Worm (Caenorhabditis elegans) whole organism, young adult: ENCODE data around the gene chil-18.

Experiments
- B0019.2 ChIP-seq: fragments of 200-800 bp; sonication (Bioruptor generic); conservative IDR thresholded peaks from 2 replicates; pipeline ENCODE4 v1.3.6; 2022; ENCODE audit warnings: missing genetic modification reagents, missing genetic modification characterization, missing compliant biosample characterization
- B0035.1 ChIP-seq: sonication (generic microtip); optimal IDR thresholded peaks from 2 replicates; lab custom pipeline; 2016; ENCODE audit warnings: missing genetic modification characterization, mild to moderate bottlenecking, missing compliant biosample characterization, missing genotype, missing genetic modification reagents
- B0261.1 ChIP-seq: sonication (generic microtip); optimal IDR thresholded peaks from 2 replicates; lab custom pipeline; 2016; ENCODE audit warnings: mild to moderate bottlenecking, missing genetic modification characterization, moderate library complexity, missing compliant biosample characterization
- B0336.3 ChIP-seq: fragments of 200-800 bp; sonication (Bioruptor generic); IDR thresholded peaks from 2 replicates; pipeline ENCODE4 v1.3.6; 2022; ENCODE audit warnings: missing genetic modification characterization, missing compliant biosample characterization
- C17E4.6 ChIP-seq: fragments of 200-800 bp; sonication (Bioruptor generic); IDR thresholded peaks from 2 replicates; pipeline ENCODE4 v1.3.6; 2022; ENCODE audit warnings: missing genetic modification reagents, missing genetic modification characterization, missing compliant biosample characterization
- D2030.7 ChIP-seq: fragments of 200-800 bp; sonication (Bioruptor generic); IDR thresholded peaks from 2 replicates; pipeline ENCODE4 v1.3.6; 2022; ENCODE audit warnings: missing genetic modification reagents, missing genetic modification characterization, missing compliant biosample characterization
- F22D6.2 ChIP-seq: sonication (generic microtip); optimal IDR thresholded peaks from 2 replicates; lab custom pipeline; 2016; ENCODE audit warnings: mild to moderate bottlenecking, missing genetic modification characterization, missing compliant biosample characterization
- F37B4.10 ChIP-seq: fragments of 200-800 bp; sonication (Bioruptor generic); IDR thresholded peaks from 2 replicates; pipeline ENCODE4 v1.3.6; 2022; ENCODE audit warnings: missing genetic modification characterization, missing compliant biosample characterization
- F55B11.4 ChIP-seq: sonication (generic microtip); optimal IDR thresholded peaks from 2 replicates; lab custom pipeline; 2016; ENCODE audit warnings: missing compliant biosample characterization, missing genetic modification characterization, borderline replicate concordance; ENCODE audit not compliant: insufficient read depth
- Y95B8A.8 ChIP-seq: fragments of 200-800 bp; sonication (Bioruptor generic); IDR thresholded peaks from 2 replicates; pipeline ENCODE4 v1.3.6; 2022; ENCODE audit warnings: missing genetic modification reagents, missing genetic modification characterization, missing compliant biosample characterization
- ama-1 ChIP-seq, 3 experiments: fragments of 150-350 bp in 1 of 3; sonication (generic microtip) in 2 of 3; optimal IDR thresholded peaks; 2 replicates each; lab custom pipeline; 2014 to 2018; ENCODE audit warnings: missing biosample characterization in 2 of 3, missing genetic modification characterization in 2 of 3, missing genetic modification reagents in 2 of 3
- attf-5 ChIP-seq: fragments of 200-800 bp; sonication (Bioruptor generic); optimal IDR thresholded peaks from 2 replicates; lab custom pipeline; 2018; ENCODE audit warnings: mild to moderate bottlenecking, missing genetic modification characterization, missing compliant biosample characterization
- bed-1 ChIP-seq: fragments of 200-800 bp; sonication (Bioruptor generic); IDR thresholded peaks from 2 replicates; pipeline ENCODE4 v1.3.6; 2022; ENCODE audit warnings: missing genetic modification reagents, missing genetic modification characterization, missing compliant biosample characterization
- ccch-3 ChIP-seq: fragments of 200-800 bp; sonication (Bioruptor generic); optimal IDR thresholded peaks from 2 replicates; lab custom pipeline; 2018; ENCODE audit warnings: mild to moderate bottlenecking, missing genetic modification characterization, missing compliant biosample characterization
- cebp-1 ChIP-seq, 2 experiments: fragments of 200-800 bp in 1 of 2; sonication (Bioruptor generic) in 1 of 2; sonication (generic microtip) in 1 of 2; IDR thresholded peaks in 1 of 2; optimal IDR thresholded peaks in 1 of 2; 2 replicates each; pipeline versions ENCODE4 v1.3.6 to Lab custom; 2017 to 2022; ENCODE audit warnings: missing compliant biosample characterization in 2 of 2, missing genetic modification characterization in 2 of 2, mild to moderate bottlenecking in 1 of 2, missing genetic modification reagents in 1 of 2, moderate library complexity in 1 of 2
- ceh-40 ChIP-seq: fragments of 200-800 bp; sonication (Bioruptor generic); IDR thresholded peaks from 2 replicates; pipeline ENCODE4 v1.3.6; 2022; ENCODE audit warnings: missing genetic modification characterization, missing compliant biosample characterization
- chd-7 ChIP-seq: sonication (generic microtip); optimal IDR thresholded peaks from 2 replicates; lab custom pipeline; 2016; ENCODE audit warnings: mild to moderate bottlenecking, missing genetic modification characterization, moderate library complexity, missing compliant biosample characterization
- dox-1 ChIP-seq: fragments of 200-800 bp; sonication (Bioruptor generic); IDR thresholded peaks from 2 replicates; pipeline ENCODE4 v1.3.6; 2022; ENCODE audit warnings: missing genetic modification reagents, missing genetic modification characterization, missing compliant biosample characterization
- dpl-1 ChIP-seq: fragments of 150-350 bp; optimal IDR thresholded peaks from 2 replicates; lab custom pipeline; 2014; ENCODE audit warnings: missing biosample characterization, missing genetic modification reagents, missing genetic modification characterization
- egl-44 ChIP-seq: fragments of 200-800 bp; sonication (Bioruptor generic); IDR thresholded peaks from 2 replicates; pipeline ENCODE4 v1.3.6; 2022; ENCODE audit warnings: missing genetic modification reagents, missing genetic modification characterization, missing compliant biosample characterization
- egrh-3 ChIP-seq: fragments of 200-800 bp; sonication (Bioruptor generic); IDR thresholded peaks from 2 replicates; pipeline ENCODE4 v1.3.6; 2022; ENCODE audit warnings: missing genetic modification reagents, missing genetic modification characterization, missing compliant biosample characterization
- hlh-12 ChIP-seq: sonication (generic microtip); optimal IDR thresholded peaks from 2 replicates; lab custom pipeline; 2016; ENCODE audit warnings: missing genetic modification characterization, missing compliant biosample characterization
- hlh-26 ChIP-seq: fragments of 200-800 bp; sonication (Bioruptor generic); conservative IDR thresholded peaks from 2 replicates; pipeline ENCODE4 v1.3.6; 2022; ENCODE audit warnings: missing genetic modification reagents, missing genetic modification characterization, missing compliant biosample characterization
- hmg-1.2 ChIP-seq: fragments of 200-800 bp; sonication (Bioruptor generic); IDR thresholded peaks from 2 replicates; pipeline ENCODE4 v1.3.6; 2022; ENCODE audit warnings: missing genetic modification reagents, missing genetic modification characterization, missing compliant biosample characterization
- hsf-1 ChIP-seq: fragments of 200-800 bp; sonication (Bioruptor generic); IDR thresholded peaks from 2 replicates; pipeline ENCODE4 v1.3.6; 2022; ENCODE audit warnings: missing genetic modification reagents, missing genetic modification characterization, missing compliant biosample characterization
- lin-26 ChIP-seq: fragments of 200-800 bp; sonication (Bioruptor generic); IDR thresholded peaks from 2 replicates; pipeline ENCODE4 v1.3.6; 2022; ENCODE audit warnings: missing genetic modification reagents, missing genetic modification characterization, missing compliant biosample characterization
- lin-35 ChIP-seq, 3 experiments: fragments of 150-350 bp in 2 of 3; sonication (generic microtip) in 1 of 3; optimal IDR thresholded peaks; 2 replicates each; lab custom pipeline; 2014 to 2018; ENCODE audit warnings: missing biosample characterization in 3 of 3, missing genetic modification characterization in 3 of 3, missing genetic modification reagents in 3 of 3
- lin-40 ChIP-seq: sonication (generic microtip); optimal IDR thresholded peaks from 2 replicates; lab custom pipeline; 2016; ENCODE audit warnings: missing genetic modification characterization, mild to moderate bottlenecking, missing compliant biosample characterization, missing genotype, missing genetic modification reagents
- lsl-1 ChIP-seq: fragments of 200-800 bp; sonication (Bioruptor generic); optimal IDR thresholded peaks from 2 replicates; lab custom pipeline; 2018; ENCODE audit warnings: mild to moderate bottlenecking, missing genetic modification characterization, moderate library complexity, missing compliant biosample characterization
- madf-10 ChIP-seq: sonication (generic microtip); optimal IDR thresholded peaks from 2 replicates; lab custom pipeline; 2016; ENCODE audit warnings: mild to moderate bottlenecking, missing genetic modification characterization, missing compliant biosample characterization
- mel-28 ChIP-seq: sonication (generic microtip); optimal IDR thresholded peaks from 2 replicates; lab custom pipeline; 2016; ENCODE audit warnings: borderline replicate concordance, mild to moderate bottlenecking, missing genetic modification characterization, missing compliant biosample characterization
- mxl-1 ChIP-seq: sonication (generic microtip); optimal IDR thresholded peaks from 2 replicates; lab custom pipeline; 2016; ENCODE audit warnings: missing genetic modification characterization, missing compliant biosample characterization
- nfya-1 ChIP-seq: sonication (generic microtip); optimal IDR thresholded peaks from 2 replicates; lab custom pipeline; 2017; ENCODE audit warnings: antibody characterized with exemption, missing compliant biosample characterization, missing genetic modification characterization, borderline replicate concordance; ENCODE audit not compliant: insufficient read depth
- nfyb-1 ChIP-seq: fragments of 200-800 bp; sonication (Bioruptor generic); IDR thresholded peaks from 2 replicates; pipeline ENCODE4 v1.3.6; 2022; ENCODE audit warnings: missing genetic modification reagents, missing genetic modification characterization, missing compliant biosample characterization
- nhr-27 ChIP-seq: fragments of 200-800 bp; sonication (Bioruptor generic); optimal IDR thresholded peaks from 2 replicates; lab custom pipeline; 2018; ENCODE audit warnings: mild to moderate bottlenecking, missing genetic modification characterization, moderate library complexity, missing compliant biosample characterization
- nhr-90 ChIP-seq: sonication (generic microtip); optimal IDR thresholded peaks from 2 replicates; lab custom pipeline; 2016; ENCODE audit warnings: missing genotype, mild to moderate bottlenecking, missing genetic modification characterization, missing compliant biosample characterization
- pbrm-1 ChIP-seq: fragments of 200-800 bp; sonication (Bioruptor generic); IDR thresholded peaks from 2 replicates; pipeline ENCODE4 v1.3.6; 2022; ENCODE audit warnings: missing genetic modification reagents, missing genetic modification characterization, missing compliant biosample characterization
- sea-2 ChIP-seq: fragments of 200-800 bp; sonication (Bioruptor generic); IDR thresholded peaks from 2 replicates; pipeline ENCODE4 v1.3.6; 2022; ENCODE audit warnings: missing genetic modification characterization, missing compliant biosample characterization
- snpc-1.1 ChIP-seq: sonication (generic microtip); optimal IDR thresholded peaks from 2 replicates; lab custom pipeline; 2017; ENCODE audit warnings: missing genetic modification characterization, mild to moderate bottlenecking, missing compliant biosample characterization, antibody characterized with exemption, moderate library complexity, missing genotype, missing genetic modification reagents; ENCODE audit not compliant: insufficient read depth
- snpc-3.4 ChIP-seq: sonication (generic microtip); optimal IDR thresholded peaks from 2 replicates; lab custom pipeline; 2017; ENCODE audit warnings: missing genetic modification characterization, mild to moderate bottlenecking, missing compliant biosample characterization, antibody characterized with exemption, moderate library complexity, missing genotype, missing genetic modification reagents
- somi-1 ChIP-seq: fragments of 200-800 bp; sonication (Bioruptor generic); optimal IDR thresholded peaks from 2 replicates; lab custom pipeline; 2018; ENCODE audit warnings: mild to moderate bottlenecking, missing genetic modification characterization, missing compliant biosample characterization
- unc-62 ChIP-seq: fragments of 150-350 bp; optimal IDR thresholded peaks from 2 replicates; lab custom pipeline; 2014; ENCODE audit warnings: missing biosample characterization, missing genetic modification reagents, missing genetic modification characterization
- zfh-2 ChIP-seq: fragments of 200-800 bp; sonication (Bioruptor generic); conservative IDR thresholded peaks from 2 replicates; pipeline ENCODE4 v1.3.6; 2022; ENCODE audit warnings: missing genetic modification reagents, missing genetic modification characterization, missing compliant biosample characterization
- ztf-18 ChIP-seq: sonication (generic microtip); optimal IDR thresholded peaks from 2 replicates; lab custom pipeline; 2016; ENCODE audit warnings: missing genotype, mild to moderate bottlenecking, missing genetic modification characterization, missing compliant biosample characterization
- ztf-22 ChIP-seq: fragments of 200-800 bp; sonication (Bioruptor generic); optimal IDR thresholded peaks from 2 replicates; lab custom pipeline; 2018; ENCODE audit warnings: mild to moderate bottlenecking, missing genetic modification characterization, moderate library complexity, missing compliant biosample characterization
- ztf-6 ChIP-seq: fragments of 200-800 bp; sonication (Bioruptor generic); IDR thresholded peaks from 2 replicates; pipeline ENCODE4 v1.3.6; 2022; ENCODE audit warnings: missing genetic modification reagents, missing genetic modification characterization, missing compliant biosample characterization

chil-18 gene

DNA sequence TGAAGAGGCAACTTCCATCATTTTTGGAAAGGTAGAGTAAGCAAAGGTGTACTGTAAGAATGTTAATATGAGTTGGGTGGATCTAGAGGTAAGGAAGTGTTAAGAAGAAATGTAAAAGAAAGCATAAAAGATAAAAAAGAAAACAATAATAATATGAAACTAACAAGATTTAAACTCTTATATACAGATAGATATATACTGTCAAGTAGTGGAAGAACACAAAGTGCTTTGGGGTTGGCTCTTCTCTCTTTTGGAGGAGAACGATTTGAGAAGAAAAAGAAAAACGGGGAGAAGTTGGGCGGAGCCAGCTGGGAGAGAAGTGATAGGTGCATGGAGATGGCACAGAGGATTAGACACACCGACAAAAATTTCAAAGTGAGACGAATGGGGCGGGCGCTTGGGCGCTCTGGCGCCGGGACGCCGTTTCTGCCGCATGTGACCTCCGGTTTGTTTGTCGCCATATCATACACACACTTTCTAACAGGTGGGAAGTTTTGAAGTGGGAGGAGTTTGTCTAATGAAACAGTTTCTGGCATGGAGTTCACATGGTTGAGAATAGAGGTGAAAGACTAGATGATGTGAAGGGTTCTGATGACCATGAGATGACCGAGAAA is 39.4 kb downstream of the chil-18 start, which contains the start of gene T19H5.4 (continued):
- TF ChIP-seq nfyb-1 (GFP tag; lab: Robert Waterston, UW) = peak; percentile 29; the same call in 1 of the 2 replicates
- no peak for TF ChIP-seq dpl-1 (GFP tag; lab: Kevin White, UChicago)
- peak; percentile 61; the same call in 1 of the 2 replicates for TF ChIP-seq cebp-1 (GFP tag; IDR thresholded peaks at IDR 0.05; lab: Robert Waterston, UW)
- peak; percentile 82 for TF ChIP-seq cebp-1 (tag; optimal IDR thresholded peaks at IDR 0.05; lab: Kevin White, UChicago)
- peak; percentile 95 for TF ChIP-seq zfh-2
- no peak for TF ChIP-seq lsl-1 (GFP tag; lab: Kevin White, UChicago)
- TF ChIP-seq egrh-3 (GFP tag; lab: Robert Waterston, UW) = peak; percentile 38; the same call in 1 of the 2 replicates
- TF ChIP-seq chd-7 (tag; lab: Kevin White, UChicago) = peak; percentile 70
- TF ChIP-seq sea-2 (GFP tag; lab: Robert Waterston, UW) = 0 out of 2 replicates have a peak, but pooled peaks have one; percentile 30
- TF ChIP-seq snpc-1.1 (tag; lab: Kevin White, UChicago) = no peak
- TF ChIP-seq F22D6.2 (tag; lab: Kevin White, UChicago) = peak; percentile 20
- TF ChIP-seq hlh-26 (GFP tag; lab: Robert Waterston, UW) = no peak
- TF ChIP-seq pbrm-1 (GFP tag; lab: Robert Waterston, UW) = no peak
- TF ChIP-seq madf-10 (tag; lab: Kevin White, UChicago) = peak; percentile 14
- no peak for TF ChIP-seq ama-1 (optimal IDR thresholded peaks at IDR 0.05; lab: Kevin White, UChicago)
- no peak for TF ChIP-seq ama-1 (GFP tag; optimal IDR thresholded peaks at IDR 0.05; lab: Kevin White, UChicago)
- TF ChIP-seq ztf-18 (tag; lab: Kevin White, UChicago) = no peak
- TF ChIP-seq snpc-3.4 (tag; lab: Kevin White, UChicago) = no peak
- no peak for TF ChIP-seq D2030.7
- peak; percentile 52; the same call in 1 of the 2 replicates for TF ChIP-seq lin-26 (GFP tag; lab: Robert Waterston, UW)
- TF ChIP-seq B0035.1 (tag; lab: Kevin White, UChicago) = no peak
- TF ChIP-seq mxl-1 (tag; lab: Kevin White, UChicago) = no peak
- peak; percentile 82 for TF ChIP-seq attf-5
- TF ChIP-seq B0336.3 (GFP tag; lab: Robert Waterston, UW) = peak; percentile 56; the same call in 1 of the 2 replicates
- no peak for TF ChIP-seq nhr-90 (tag; lab: Kevin White, UChicago)
- TF ChIP-seq somi-1 (GFP tag; lab: Kevin White, UChicago) = peak; percentile 67
- no peak for TF ChIP-seq B0019.2
- TF ChIP-seq F37B4.10 (GFP tag; lab: Robert Waterston, UW) = no peak
- no peak for TF ChIP-seq B0261.1 (tag; lab: Kevin White, UChicago)
- TF ChIP-seq ccch-3 (GFP tag; lab: Kevin White, UChicago) = no peak
- TF ChIP-seq hmg-1.2 = peak; percentile 53; the same call in 1 of the 2 replicates
- TF ChIP-seq lin-35 (GFP tag; optimal IDR thresholded peaks at IDR 0.05; lab: Kevin White, UChicago) = no peak
- TF ChIP-seq nfya-1 = no peak
- TF ChIP-seq ztf-6 (GFP tag; lab: Robert Waterston, UW) = no peak
- no peak for TF ChIP-seq bed-1 (GFP tag; lab: Robert Waterston, UW)
- TF ChIP-seq C17E4.6 = no peak
- TF ChIP-seq ztf-22 (GFP tag; lab: Kevin White, UChicago) = peak; percentile 59
- TF ChIP-seq ceh-40 (GFP tag; lab: Robert Waterston, UW) = no peak
- TF ChIP-seq mel-28 (tag; lab: Kevin White, UChicago) = no peak
- TF ChIP-seq F55B11.4 (tag; lab: Kevin White, UChicago) = no peak
- TF ChIP-seq unc-62 (GFP tag; lab: Kevin White, UChicago) = no peak
- TF ChIP-seq Y95B8A.8 = no peak
- peak; percentile 73 for TF ChIP-seq egl-44
- TF ChIP-seq hlh-12 = no peak
- no peak for TF ChIP-seq hsf-1
- no peak for TF ChIP-seq nhr-27 (tag; lab: Kevin White, UChicago)
- peak; percentile 44; the same call in 1 of the 2 replicates for TF ChIP-seq dox-1 (GFP tag; lab: Robert Waterston, UW)
- peak; percentile 47 for TF ChIP-seq lin-40 (tag; lab: Kevin White, UChicago)
